Worm (Caenorhabditis elegans) whole organism, L2 larva: ENCODE results near the gene arv-1.

Experiments used
- C34F6.9 ChIP-seq: fragments of 150-350 bp; optimal IDR thresholded peaks from 2 replicates; lab custom pipeline; 2014; ENCODE audit warnings: missing biosample characterization, missing genetic modification characterization
- F13H6.1 ChIP-seq: sonication (generic microtip); optimal IDR thresholded peaks from 2 replicates; lab custom pipeline; 2016; ENCODE audit warnings: missing genetic modification characterization, missing compliant biosample characterization
- R02D3.7 ChIP-seq: fragments of 150-350 bp; optimal IDR thresholded peaks from 2 replicates; lab custom pipeline; 2014; ENCODE audit warnings: missing biosample characterization, missing genetic modification characterization
- Y55F3AM.14 ChIP-seq: fragments of 200-800 bp; sonication (Bioruptor generic); optimal IDR thresholded peaks from 2 replicates; lab custom pipeline; 2018; ENCODE audit warnings: mild to moderate bottlenecking, missing genetic modification characterization, missing compliant biosample characterization
- ZK546.5 ChIP-seq: sonication (generic microtip); optimal IDR thresholded peaks from 2 replicates; lab custom pipeline; 2017; ENCODE audit warnings: missing biosample characterization, missing genetic modification characterization
- alr-1 ChIP-seq: fragments of 150-350 bp; optimal IDR thresholded peaks from 2 replicates; lab custom pipeline; 2014; ENCODE audit warnings: missing biosample characterization, missing genetic modification characterization
- aly-2 ChIP-seq: fragments of 150-350 bp; optimal IDR thresholded peaks from 2 replicates; lab custom pipeline; 2014; ENCODE audit warnings: missing biosample characterization, missing genetic modification characterization
- ama-1 ChIP-seq: fragments of 150-350 bp; optimal IDR thresholded peaks from 2 replicates; lab custom pipeline; 2018; ENCODE audit warnings: inconsistent platforms
- blmp-1 ChIP-seq: sonication (generic microtip); optimal IDR thresholded peaks from 2 replicates; lab custom pipeline; 2017; ENCODE audit warnings: missing genetic modification characterization, mild to moderate bottlenecking, missing compliant biosample characterization, antibody characterized with exemption, moderate library complexity; ENCODE audit not compliant: insufficient read depth
- ceh-16 ChIP-seq: fragments of 150-350 bp; optimal IDR thresholded peaks from 2 replicates; lab custom pipeline; 2014; ENCODE audit warnings: missing biosample characterization, missing genetic modification characterization
- ceh-82 ChIP-seq: fragments of 150-350 bp; optimal IDR thresholded peaks from 2 replicates; lab custom pipeline; 2014; ENCODE audit warnings: missing biosample characterization, missing genetic modification characterization
- crh-2 ChIP-seq: sonication (generic microtip); optimal IDR thresholded peaks from 2 replicates; lab custom pipeline; 2017; ENCODE audit warnings: missing biosample characterization, missing genetic modification characterization
- dmd-4 ChIP-seq: sonication (generic microtip); optimal IDR thresholded peaks from 2 replicates; lab custom pipeline; 2017; ENCODE audit warnings: missing biosample characterization, missing genetic modification characterization
- egl-27 ChIP-seq: sonication (generic microtip); optimal IDR thresholded peaks from 3 replicates; lab custom pipeline; 2017; ENCODE audit warnings: missing biosample characterization, missing genetic modification reagents, missing genetic modification characterization
- elt-1 ChIP-seq: fragments of 150-350 bp; optimal IDR thresholded peaks from 2 replicates; lab custom pipeline; 2014; ENCODE audit warnings: missing biosample characterization, missing genetic modification characterization
- elt-3 ChIP-seq: sonication (generic microtip); optimal IDR thresholded peaks from 2 replicates; lab custom pipeline; 2017; ENCODE audit warnings: missing biosample characterization, missing genetic modification characterization
- fos-1 ChIP-seq: fragments of 150-350 bp; optimal IDR thresholded peaks from 2 replicates; lab custom pipeline; 2014; ENCODE audit warnings: missing biosample characterization, missing genetic modification characterization
- gmeb-1 ChIP-seq: fragments of 150-350 bp; optimal IDR thresholded peaks from 2 replicates; lab custom pipeline; 2014; ENCODE audit warnings: missing biosample characterization, missing genetic modification characterization
- lin-11 ChIP-seq: fragments of 150-350 bp; sonication (generic microtip); optimal IDR thresholded peaks from 2 replicates; lab custom pipeline; 2014; ENCODE audit warnings: missing biosample characterization, missing genetic modification characterization, inconsistent platforms, mixed read lengths
- lin-13 ChIP-seq: fragments of 150-350 bp; optimal IDR thresholded peaks from 2 replicates; lab custom pipeline; 2014; ENCODE audit warnings: missing biosample characterization, missing genetic modification reagents, missing genetic modification characterization
- lin-39 ChIP-seq: fragments of 150-350 bp; optimal IDR thresholded peaks from 2 replicates; lab custom pipeline; 2014; ENCODE audit warnings: missing biosample characterization, missing genetic modification reagents, missing genetic modification characterization
- lsy-2 ChIP-seq, 2 experiments: fragments of 150-350 bp in 1 of 2; sonication (generic microtip) in 1 of 2; optimal IDR thresholded peaks; 2 replicates each; lab custom pipeline; 2014 to 2017; ENCODE audit warnings: missing biosample characterization in 2 of 2, missing genetic modification characterization in 2 of 2
- mab-5 ChIP-seq: fragments of 150-350 bp; optimal IDR thresholded peaks from 2 replicates; lab custom pipeline; 2014; ENCODE audit warnings: missing biosample characterization, missing genetic modification characterization
- mbf-1 ChIP-seq: sonication (generic microtip); optimal IDR thresholded peaks from 2 replicates; lab custom pipeline; 2017; ENCODE audit warnings: missing biosample characterization, missing genetic modification characterization
- mdl-1 ChIP-seq, 2 experiments: fragments of 150-350 bp in 1 of 2; sonication (generic microtip) in 1 of 2; optimal IDR thresholded peaks; 2 replicates each; lab custom pipeline; 2017; ENCODE audit warnings: missing biosample characterization in 2 of 2, missing genetic modification characterization in 2 of 2
- nhr-10 ChIP-seq: sonication (generic microtip); optimal IDR thresholded peaks from 2 replicates; lab custom pipeline; 2017; ENCODE audit warnings: missing biosample characterization, missing genetic modification characterization
- nhr-11 ChIP-seq: fragments of 150-350 bp; optimal IDR thresholded peaks from 2 replicates; lab custom pipeline; 2014; ENCODE audit warnings: missing biosample characterization, missing genetic modification characterization
- nhr-12 ChIP-seq: fragments of 150-350 bp; optimal IDR thresholded peaks from 2 replicates; lab custom pipeline; 2014; ENCODE audit warnings: missing biosample characterization, missing genetic modification characterization
- nhr-129 ChIP-seq: fragments of 150-350 bp; optimal IDR thresholded peaks from 2 replicates; lab custom pipeline; 2014; ENCODE audit warnings: missing biosample characterization, missing genetic modification characterization
- nhr-21 ChIP-seq: fragments of 150-350 bp; optimal IDR thresholded peaks from 2 replicates; lab custom pipeline; 2014; ENCODE audit warnings: missing biosample characterization, missing genetic modification characterization
- nhr-23 ChIP-seq: fragments of 150-350 bp; optimal IDR thresholded peaks from 2 replicates; lab custom pipeline; 2014; ENCODE audit warnings: missing biosample characterization, missing genetic modification reagents, missing genetic modification characterization
- nhr-237 ChIP-seq: fragments of 150-350 bp; optimal IDR thresholded peaks from 2 replicates; lab custom pipeline; 2014; ENCODE audit warnings: missing biosample characterization, missing genetic modification characterization
- nhr-25 ChIP-seq: fragments of 150-350 bp; sonication (generic microtip); optimal IDR thresholded peaks from 3 replicates; lab custom pipeline; 2014; ENCODE audit warnings: missing biosample characterization, missing genetic modification characterization
- nhr-6 ChIP-seq: fragments of 150-350 bp; optimal IDR thresholded peaks from 2 replicates; lab custom pipeline; 2014; ENCODE audit warnings: missing biosample characterization, missing genetic modification characterization
- nhr-77 ChIP-seq: fragments of 150-350 bp; optimal IDR thresholded peaks from 2 replicates; lab custom pipeline; 2014; ENCODE audit warnings: missing biosample characterization, missing genetic modification characterization
- peb-1 ChIP-seq: fragments of 150-350 bp; optimal IDR thresholded peaks from 2 replicates; lab custom pipeline; 2014; ENCODE audit warnings: missing biosample characterization, missing genetic modification characterization
- sem-4 ChIP-seq: fragments of 150-350 bp; optimal IDR thresholded peaks from 2 replicates; lab custom pipeline; 2014; ENCODE audit warnings: missing biosample characterization, missing genetic modification reagents, missing genetic modification characterization
- skn-1 ChIP-seq: sonication (generic microtip); optimal IDR thresholded peaks from 2 replicates; lab custom pipeline; 2017; ENCODE audit warnings: missing biosample characterization, missing genetic modification characterization
- sma-3 ChIP-seq: sonication (generic microtip); optimal IDR thresholded peaks from 2 replicates; lab custom pipeline; 2016; ENCODE audit warnings: missing genetic modification reagents, missing genetic modification characterization, missing compliant biosample characterization
- sma-9 ChIP-seq, 2 experiments: fragments of 150-350 bp in 1 of 2; sonication (generic microtip) in 1 of 2; optimal IDR thresholded peaks; 2 replicates each; lab custom pipeline; 2014 to 2016; ENCODE audit warnings: missing genetic modification characterization in 2 of 2, mild to moderate bottlenecking in 1 of 2, missing biosample characterization in 1 of 2, missing compliant biosample characterization in 1 of 2, missing genetic modification reagents in 1 of 2, moderate library complexity in 1 of 2
- snpc-4 ChIP-seq: fragments of 150-350 bp; optimal IDR thresholded peaks from 2 replicates; lab custom pipeline; 2014; ENCODE audit warnings: missing biosample characterization, missing genetic modification characterization
- unc-39 ChIP-seq: fragments of 150-350 bp; optimal IDR thresholded peaks from 2 replicates; lab custom pipeline; 2014; ENCODE audit warnings: missing biosample characterization, missing genetic modification characterization
- unc-55 ChIP-seq: fragments of 150-350 bp; sonication (generic microtip); optimal IDR thresholded peaks from 3 replicates; lab custom pipeline; 2014; ENCODE audit warnings: missing biosample characterization, missing genetic modification reagents, missing genetic modification characterization
- unc-62 ChIP-seq: fragments of 150-350 bp; optimal IDR thresholded peaks from 2 replicates; lab custom pipeline; 2014; ENCODE audit warnings: missing biosample characterization, missing genetic modification reagents, missing genetic modification characterization
- zag-1 ChIP-seq: fragments of 150-350 bp; optimal IDR thresholded peaks from 2 replicates; lab custom pipeline; 2014; ENCODE audit warnings: missing biosample characterization, missing genetic modification characterization
- ztf-1 ChIP-seq: fragments of 200-800 bp; sonication (Bioruptor generic); conservative IDR thresholded peaks from 2 replicates; pipeline ENCODE4 v1.3.6; 2022; ENCODE audit warnings: missing genetic modification characterization, missing compliant biosample characterization
- ztf-11 ChIP-seq: sonication (generic microtip); optimal IDR thresholded peaks from 2 replicates; lab custom pipeline; 2017; ENCODE audit warnings: missing biosample characterization, missing genetic modification characterization
- ztf-4 ChIP-seq: fragments of 150-350 bp; optimal IDR thresholded peaks from 2 replicates; lab custom pipeline; 2014; ENCODE audit warnings: missing biosample characterization, missing genetic modification characterization

arv-1 gene

ce11 chrII:10248355-10249041, 47.9 kb upstream of the arv-1 start, which contains the start of gene atad-3:
atad-3 (plus strand) TSS chrII:10248991.
- TF ChIP-seq nhr-6 (tag; lab: Kevin White, UChicago) (peak; percentile 70), blmp-1 (tag; lab: Kevin White, UChicago) (peak; percentile 13), nhr-11 (no peak), crh-2 (peak; percentile 85), nhr-77 (tag; lab: Kevin White, UChicago) (no peak), sem-4 (tag; lab: Kevin White, UChicago) (peak; percentile 65), unc-55 (GFP tag; lab: Kevin White, UChicago) (peak; percentile 85), sma-9 (GFP tag; optimal IDR thresholded peaks at IDR 0.05; lab: Kevin White, UChicago) (peak; percentile 94), sma-9 (tag; optimal IDR thresholded peaks at IDR 0.05; lab: Kevin White, UChicago) (no peak), aly-2 (tag; lab: Kevin White, UChicago) (no peak), mbf-1 (no peak), zag-1 (tag; lab: Kevin White, UChicago) (peak; percentile 79), unc-62 (GFP tag; lab: Kevin White, UChicago) (no peak), lin-39 (tag; lab: Kevin White, UChicago) (no peak), elt-1 (tag; lab: Kevin White, UChicago) (no peak), nhr-10 (no peak), F13H6.1 (tag; lab: Kevin White, UChicago) (peak; percentile 88), ceh-16 (tag; lab: Kevin White, UChicago) (no peak), Y55F3AM.14 (GFP tag; lab: Kevin White, UChicago) (peak; percentile 46), nhr-12 (no peak), nhr-237 (tag; lab: Kevin White, UChicago) (peak; percentile 12), mab-5 (tag; lab: Kevin White, UChicago) (peak; percentile 76), C34F6.9 (peak; percentile 89), nhr-21 (peak; percentile 74), peb-1 (tag; lab: Kevin White, UChicago) (no peak), gmeb-1 (tag; lab: Kevin White, UChicago) (peak; percentile 83), lin-11 (tag; lab: Kevin White, UChicago) (peak; percentile 68), egl-27 (tag; lab: Kevin White, UChicago) (peak; percentile 55), alr-1 (tag; lab: Kevin White, UChicago) (no peak), dmd-4 (tag; lab: Kevin White, UChicago) (no peak), ztf-1 (GFP tag; lab: Robert Waterston, UW) (no peak), mdl-1 (tag; optimal IDR thresholded peaks at IDR 0.05; lab: Kevin White, UChicago) (peak in 1 of 2 experiments; percentile 47), R02D3.7 (peak; percentile 42), skn-1 (tag; lab: Kevin White, UChicago) (no peak), fos-1 (tag; lab: Kevin White, UChicago) (peak; percentile 35), lin-13 (GFP tag; lab: Kevin White, UChicago) (peak; percentile 92), ZK546.5 (tag; lab: Kevin White, UChicago) (peak; percentile 44), lsy-2 (tag; optimal IDR thresholded peaks at IDR 0.05; lab: Kevin White, UChicago) (peak; percentile 83 to 91), nhr-23 (tag; lab: Kevin White, UChicago) (no peak), elt-3 (tag; lab: Kevin White, UChicago) (no peak), ceh-82 (peak; percentile 7), ztf-11 (tag; lab: Kevin White, UChicago) (no peak), sma-3 (GFP tag; lab: Kevin White, UChicago) (peak; percentile 91), snpc-4 (tag; lab: Kevin White, UChicago) (peak; percentile 72), nhr-129 (tag; lab: Kevin White, UChicago) (peak; percentile 86), ama-1 (lab: Kevin White, UChicago) (peak; percentile 4), nhr-25 (peak; percentile 86), ztf-4 (tag; lab: Kevin White, UChicago) (peak; percentile 43), unc-39 (tag; lab: Kevin White, UChicago) (no peak)
